Worm (Caenorhabditis elegans) whole organism, young adult: Measurements from ENCODE around the gene nhr-4.

Experiments
- F22D6.2 ChIP-seq: sonication (generic microtip); optimal IDR thresholded peaks from 2 replicates; lab custom pipeline; 2016; ENCODE audit warnings: mild to moderate bottlenecking, missing genetic modification characterization, missing compliant biosample characterization
- F23B12.7 ChIP-seq: sonication (generic microtip); optimal IDR thresholded peaks from 2 replicates; lab custom pipeline; 2017; ENCODE audit warnings: missing genetic modification characterization, mild to moderate bottlenecking, missing compliant biosample characterization, antibody characterized with exemption, moderate library complexity; ENCODE audit not compliant: insufficient read depth
- F33H1.4 ChIP-seq: fragments of 200-800 bp; sonication (Bioruptor generic); IDR thresholded peaks from 2 replicates; pipeline ENCODE4 v1.3.6; 2022; ENCODE audit warnings: missing genetic modification reagents, missing genetic modification characterization, missing compliant biosample characterization
- F39B2.1 ChIP-seq: fragments of 200-800 bp; sonication (Bioruptor generic); IDR thresholded peaks from 2 replicates; pipeline ENCODE4 v1.3.6; 2022; ENCODE audit warnings: missing genetic modification reagents, missing genetic modification characterization, missing compliant biosample characterization
- F57A8.1 ChIP-seq: fragments of 200-800 bp; sonication (Bioruptor generic); optimal IDR thresholded peaks from 2 replicates; lab custom pipeline; 2018; ENCODE audit warnings: mild to moderate bottlenecking, missing genetic modification characterization, moderate library complexity, missing compliant biosample characterization
- K12H6.12 ChIP-seq: fragments of 200-800 bp; sonication (Bioruptor generic); optimal IDR thresholded peaks from 2 replicates; lab custom pipeline; 2018; ENCODE audit warnings: mild to moderate bottlenecking, missing genetic modification characterization, missing compliant biosample characterization
- Y67H2A.10 ChIP-seq: fragments of 200-800 bp; sonication (Bioruptor generic); conservative IDR thresholded peaks from 2 replicates; pipeline ENCODE4 v1.3.6; 2022; ENCODE audit warnings: missing genetic modification reagents, missing genetic modification characterization, missing compliant biosample characterization
- Y95B8A.8 ChIP-seq: fragments of 200-800 bp; sonication (Bioruptor generic); IDR thresholded peaks from 2 replicates; pipeline ENCODE4 v1.3.6; 2022; ENCODE audit warnings: missing genetic modification reagents, missing genetic modification characterization, missing compliant biosample characterization
- ZK185.1 ChIP-seq: sonication (generic microtip); optimal IDR thresholded peaks from 2 replicates; lab custom pipeline; 2016; ENCODE audit warnings: mild to moderate bottlenecking, missing genetic modification characterization, missing compliant biosample characterization; ENCODE audit not compliant: poor library complexity, severe bottlenecking
- ama-1 ChIP-seq, 3 experiments: fragments of 150-350 bp in 1 of 3; sonication (generic microtip) in 2 of 3; optimal IDR thresholded peaks; 2 replicates each; lab custom pipeline; 2014 to 2018; ENCODE audit warnings: missing biosample characterization in 2 of 3, missing genetic modification characterization in 2 of 3, missing genetic modification reagents in 2 of 3
- aptf-2 ChIP-seq: fragments of 200-800 bp; sonication (Bioruptor generic); conservative IDR thresholded peaks from 2 replicates; pipeline ENCODE4 v1.3.6; 2022; ENCODE audit warnings: missing genetic modification reagents, missing genetic modification characterization, missing compliant biosample characterization
- aptf-3 ChIP-seq: fragments of 200-800 bp; sonication (Bioruptor generic); IDR thresholded peaks from 2 replicates; pipeline ENCODE4 v1.3.6; 2022; ENCODE audit warnings: missing genetic modification characterization, missing compliant biosample characterization
- bed-2 ChIP-seq: fragments of 200-800 bp; sonication (Bioruptor generic); IDR thresholded peaks from 2 replicates; pipeline ENCODE4 v1.3.6; 2022; ENCODE audit warnings: missing genetic modification reagents, missing genetic modification characterization, missing compliant biosample characterization
- ccch-3 ChIP-seq: fragments of 200-800 bp; sonication (Bioruptor generic); optimal IDR thresholded peaks from 2 replicates; lab custom pipeline; 2018; ENCODE audit warnings: mild to moderate bottlenecking, missing genetic modification characterization, missing compliant biosample characterization
- ceh-79 ChIP-seq: sonication (generic microtip); optimal IDR thresholded peaks from 2 replicates; lab custom pipeline; 2017; ENCODE audit warnings: mild to moderate bottlenecking, missing genetic modification characterization, missing compliant biosample characterization
- ceh-91 ChIP-seq: fragments of 200-800 bp; sonication (Bioruptor generic); IDR thresholded peaks from 2 replicates; pipeline ENCODE4 v1.3.6; 2022; ENCODE audit warnings: missing genetic modification reagents, missing genetic modification characterization, missing compliant biosample characterization
- chd-7 ChIP-seq: sonication (generic microtip); optimal IDR thresholded peaks from 2 replicates; lab custom pipeline; 2016; ENCODE audit warnings: mild to moderate bottlenecking, missing genetic modification characterization, moderate library complexity, missing compliant biosample characterization
- dpl-1 ChIP-seq: fragments of 150-350 bp; optimal IDR thresholded peaks from 2 replicates; lab custom pipeline; 2014; ENCODE audit warnings: missing biosample characterization, missing genetic modification reagents, missing genetic modification characterization
- gei-17 ChIP-seq: fragments of 200-800 bp; sonication (Bioruptor generic); optimal IDR thresholded peaks from 2 replicates; lab custom pipeline; 2018; ENCODE audit warnings: mild to moderate bottlenecking, missing genetic modification characterization, missing compliant biosample characterization
- him-1 ChIP-seq: sonication (generic microtip); optimal IDR thresholded peaks from 2 replicates; lab custom pipeline; 2016; ENCODE audit warnings: missing genotype, missing genetic modification reagents, missing genetic modification characterization, missing compliant biosample characterization
- hrde-1 ChIP-seq: sonication (generic microtip); optimal IDR thresholded peaks from 2 replicates; lab custom pipeline; 2016; ENCODE audit warnings: missing genetic modification characterization, mild to moderate bottlenecking, missing compliant biosample characterization, moderate library complexity, missing genotype, missing genetic modification reagents, borderline replicate concordance
- hsf-1 ChIP-seq: fragments of 200-800 bp; sonication (Bioruptor generic); IDR thresholded peaks from 2 replicates; pipeline ENCODE4 v1.3.6; 2022; ENCODE audit warnings: missing genetic modification reagents, missing genetic modification characterization, missing compliant biosample characterization
- lag-1 ChIP-seq: fragments of 200-800 bp; sonication (Bioruptor generic); IDR thresholded peaks from 2 replicates; pipeline ENCODE4 v1.3.6; 2022; ENCODE audit warnings: missing genetic modification reagents, missing genetic modification characterization, missing compliant biosample characterization
- madf-8 ChIP-seq: fragments of 200-800 bp; sonication (Bioruptor generic); conservative IDR thresholded peaks from 2 replicates; pipeline ENCODE4 v1.3.6; 2022; ENCODE audit warnings: missing genetic modification reagents, missing genetic modification characterization, missing compliant biosample characterization
- mcd-1 ChIP-seq: fragments of 200-800 bp; sonication (Bioruptor generic); IDR thresholded peaks from 2 replicates; pipeline ENCODE4 v1.3.6; 2022; ENCODE audit warnings: missing genetic modification reagents, missing genetic modification characterization, missing compliant biosample characterization
- mxl-1 ChIP-seq: sonication (generic microtip); optimal IDR thresholded peaks from 2 replicates; lab custom pipeline; 2016; ENCODE audit warnings: missing genetic modification characterization, missing compliant biosample characterization
- nfyb-1 ChIP-seq: fragments of 200-800 bp; sonication (Bioruptor generic); IDR thresholded peaks from 2 replicates; pipeline ENCODE4 v1.3.6; 2022; ENCODE audit warnings: missing genetic modification reagents, missing genetic modification characterization, missing compliant biosample characterization
- nhr-27 ChIP-seq: fragments of 200-800 bp; sonication (Bioruptor generic); optimal IDR thresholded peaks from 2 replicates; lab custom pipeline; 2018; ENCODE audit warnings: mild to moderate bottlenecking, missing genetic modification characterization, moderate library complexity, missing compliant biosample characterization
- nhr-80 ChIP-seq: sonication (generic microtip); optimal IDR thresholded peaks from 2 replicates; lab custom pipeline; 2016; ENCODE audit warnings: missing genetic modification characterization, missing compliant biosample characterization
- pbrm-1 ChIP-seq: fragments of 200-800 bp; sonication (Bioruptor generic); IDR thresholded peaks from 2 replicates; pipeline ENCODE4 v1.3.6; 2022; ENCODE audit warnings: missing genetic modification reagents, missing genetic modification characterization, missing compliant biosample characterization
- rec-8 ChIP-seq, 2 experiments: sonication (generic microtip); optimal IDR thresholded peaks; 2 replicates each; lab custom pipeline; 2016; ENCODE audit warnings: mild to moderate bottlenecking in 2 of 2, missing genetic modification characterization in 2 of 2, missing genetic modification reagents in 2 of 2, missing genotype in 2 of 2, missing biosample characterization in 1 of 2, missing compliant biosample characterization in 1 of 2, moderate library complexity in 1 of 2
- tlf-1 ChIP-seq: fragments of 200-800 bp; sonication (Bioruptor generic); optimal IDR thresholded peaks from 2 replicates; lab custom pipeline; 2018; ENCODE audit warnings: mild to moderate bottlenecking, missing genetic modification characterization, missing compliant biosample characterization
- ztf-26 ChIP-seq: sonication (generic microtip); optimal IDR thresholded peaks from 2 replicates; lab custom pipeline; 2017; ENCODE audit warnings: missing genetic modification characterization, missing compliant biosample characterization
- ztf-6 ChIP-seq: fragments of 200-800 bp; sonication (Bioruptor generic); IDR thresholded peaks from 2 replicates; pipeline ENCODE4 v1.3.6; 2022; ENCODE audit warnings: missing genetic modification reagents, missing genetic modification characterization, missing compliant biosample characterization

Gene nhr-4

ce11 chrIV:9918021-9918420 lies 38.9 kb downstream of the nhr-4 start:
- TF ChIP-seq mcd-1 (GFP tag; lab: Robert Waterston, UW) (no peak), nhr-27 (tag; lab: Kevin White, UChicago) (no peak), tlf-1 (GFP tag; lab: Kevin White, UChicago) (no peak), mxl-1 (tag; lab: Kevin White, UChicago) (no peak), ceh-79 (tag; lab: Kevin White, UChicago) (no peak), F39B2.1 (no peak), F23B12.7 (tag; lab: Kevin White, UChicago) (no peak), aptf-2 (GFP tag; lab: Robert Waterston, UW) (no peak), ama-1 (optimal IDR thresholded peaks at IDR 0.05; lab: Kevin White, UChicago) (no peak), ama-1 (GFP tag; optimal IDR thresholded peaks at IDR 0.05; lab: Kevin White, UChicago) (no peak), ztf-6 (GFP tag; lab: Robert Waterston, UW) (no peak), gei-17 (GFP tag; lab: Kevin White, UChicago) (no peak), nhr-80 (tag; lab: Kevin White, UChicago) (no peak), bed-2 (GFP tag; lab: Robert Waterston, UW) (no peak), ccch-3 (GFP tag; lab: Kevin White, UChicago) (no peak), hsf-1 (GFP tag; lab: Robert Waterston, UW) (no peak), Y67H2A.10 (no peak), pbrm-1 (GFP tag; lab: Robert Waterston, UW) (no peak), ztf-26 (tag; lab: Kevin White, UChicago) (no peak)
- TF ChIP-seq, all 124 proteins: peak for 0

DNA sequence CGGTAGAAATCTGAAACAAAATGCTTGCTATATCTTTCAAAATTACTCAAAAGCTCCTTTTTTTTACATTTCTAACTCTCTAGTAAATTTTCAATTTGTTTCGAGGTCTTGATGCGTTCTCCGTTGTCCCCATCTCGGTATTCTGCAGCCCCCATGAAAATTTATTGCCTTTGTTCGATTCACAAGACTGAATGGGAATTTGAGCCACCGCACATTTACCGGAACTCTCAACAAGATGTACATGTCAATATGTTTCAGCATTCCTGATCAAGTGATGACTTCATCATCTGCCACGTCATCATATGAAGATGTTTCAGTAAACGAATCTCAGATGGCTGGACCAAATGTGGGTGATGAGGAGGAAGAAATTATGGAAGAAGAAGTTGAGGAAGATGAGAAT lies 41.3 kb downstream of the nhr-4 start:
- TF ChIP-seq F22D6.2 (no peak), aptf-3 (GFP tag; lab: Robert Waterston, UW) (no peak), chd-7 (no peak), nfyb-1 (GFP tag; lab: Robert Waterston, UW) (no peak), him-1 (tag; lab: Kevin White, UChicago) (no peak), F57A8.1 (GFP tag; lab: Kevin White, UChicago) (no peak), hrde-1 (no peak), madf-8 (no peak), mxl-1 (tag; lab: Kevin White, UChicago) (no peak), dpl-1 (no peak)

- TF ChIP-seq F57A8.1 (GFP tag; lab: Kevin White, UChicago) (no peak), ceh-91 (GFP tag; lab: Robert Waterston, UW) (no peak), F33H1.4 (no peak), lag-1 (no peak), ZK185.1 (no peak), rec-8 (tag; optimal IDR thresholded peaks at IDR 0.05; lab: Kevin White, UChicago) (no peak), bed-2 (GFP tag; lab: Robert Waterston, UW) (no peak), aptf-2 (GFP tag; lab: Robert Waterston, UW) (no peak)
Measured at ce11 chrIV:9924419-9924818, 45.3 kb downstream of the nhr-4 start.

DNA sequence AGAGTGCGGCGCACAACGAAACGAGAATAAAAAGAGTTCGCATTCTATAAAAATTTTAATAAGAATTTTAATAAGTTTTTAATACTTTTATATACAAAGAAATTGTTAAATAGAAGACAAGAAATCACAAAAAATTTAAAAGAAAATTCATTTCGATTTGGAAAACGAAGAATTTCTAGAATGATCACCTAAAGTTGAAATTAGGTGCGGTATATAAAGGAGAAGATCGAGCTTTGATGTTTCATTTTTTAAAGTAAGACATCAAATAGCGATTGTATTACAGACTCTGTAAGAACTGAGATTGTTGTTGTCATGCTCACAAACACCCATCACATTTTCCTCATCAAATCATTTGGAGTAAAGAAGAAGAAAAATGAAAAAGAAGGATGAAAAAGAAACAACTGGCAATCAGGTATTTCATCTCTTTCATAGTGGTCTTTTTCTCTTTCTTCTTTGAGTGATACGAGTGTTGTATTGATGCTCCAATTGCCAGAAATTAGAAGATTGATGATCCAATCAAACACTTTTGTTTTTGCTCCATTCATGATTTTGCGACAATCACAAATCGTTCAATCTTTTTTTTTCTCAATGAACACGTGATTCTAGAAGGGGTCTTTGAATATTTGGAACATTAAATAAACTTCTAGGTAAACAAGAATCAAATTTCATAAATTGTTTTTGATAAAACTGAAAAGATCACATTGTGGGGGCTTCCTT lies 49.2 kb downstream of the nhr-4 start, which contains the start of gene dur-1:
Gene dur-1 (minus strand): TSS at position 51 of the 717 bp plus-strand sequence.
- no peak for TF ChIP-seq Y95B8A.8 (GFP tag; lab: Robert Waterston, UW)
- peak; percentile 25 for TF ChIP-seq K12H6.12
- TF ChIP-seq, all 124 proteins: peak for 1
